Fruit fly (Drosophila melanogaster): Measurements from ENCODE around the gene CG6678.

Gene CG6678

dm6 chr3R:21859509-21859908 lies 27.3 kb upstream of the CG6678 start (continued):
- TF ChIP-seq CG10979 (tag; optimal IDR thresholded peaks at IDR 0.05) (peak; percentile 72), CG13296 (GFP tag; optimal IDR thresholded peaks at IDR 0.05) (no peak), CHES-1-like (GFP tag; optimal IDR thresholded peaks at IDR 0.05) (no peak), CG3407 (GFP tag; optimal IDR thresholded peaks at IDR 0.05) (peak; percentile 5), CG12769 (tag; optimal IDR thresholded peaks at IDR 0.05) (peak; percentile 14), corto (GFP tag; optimal IDR thresholded peaks at IDR 0.05) (peak; percentile 93), scrt (GFP tag; optimal IDR thresholded peaks at IDR 0.05) (no peak), CG1233 (GFP tag; optimal IDR thresholded peaks at IDR 0.05) (no peak), Stat92E (GFP tag; optimal IDR thresholded peaks at IDR 0.05) (peak in 1 of 3 experiments; percentile 46), Ets97D (GFP tag; optimal IDR thresholded peaks at IDR 0.05) (no peak), NC2α (GFP tag; optimal IDR thresholded peaks at IDR 0.05) (no peak), hkb (optimal IDR thresholded peaks at IDR 0.05) (no peak), hkb (GFP tag; IDR thresholded peaks at IDR 0.05) (peak; percentile 53; the same call in 1 of the 2 replicates), Side (GFP tag; optimal IDR thresholded peaks at IDR 0.05) (peak; percentile 21), CG33213 (GFP tag; optimal IDR thresholded peaks at IDR 0.05) (no peak), CG13123 (GFP tag; optimal IDR thresholded peaks at IDR 0.05) (no peak), kah (GFP tag; optimal IDR thresholded peaks at IDR 0.05) (no peak), CG8765 (GFP tag; IDR thresholded peaks at IDR 0.05) (no peak), sisA (GFP tag; IDR thresholded peaks at IDR 0.05) (peak; percentile 20; the same call in 1 of the 2 replicates), Dfd (GFP tag; optimal IDR thresholded peaks at IDR 0.05) (no peak), fd64A (GFP tag; optimal IDR thresholded peaks at IDR 0.05) (no peak), CG12744 (GFP tag; optimal IDR thresholded peaks at IDR 0.05) (no peak), MBD-R2 (GFP tag; IDR thresholded peaks at IDR 0.05) (no peak), CG17328 (GFP tag; IDR thresholded peaks at IDR 0.05) (peak; percentile 53; the same call in 1 of the 2 replicates), CG10543 (GFP tag; optimal IDR thresholded peaks at IDR 0.05) (no peak), CG32767 (GFP tag; IDR thresholded peaks at IDR 0.05) (0 out of 2 replicates have a peak, but pooled peaks have one; percentile 27), bsh (GFP tag; optimal IDR thresholded peaks at IDR 0.05) (peak; percentile 61 to 75), schlank (tag; optimal IDR thresholded peaks at IDR 0.05) (no peak), bbx (GFP tag; IDR thresholded peaks at IDR 0.05; ENCODE audit: partially characterized antibody) (no peak), CG7556 (GFP tag; optimal IDR thresholded peaks at IDR 0.05) (peak; percentile 30), bigmax (GFP tag; optimal IDR thresholded peaks at IDR 0.05) (no peak), CG12155 (GFP tag; optimal IDR thresholded peaks at IDR 0.05) (no peak), ttk (GFP tag; IDR thresholded peaks at IDR 0.05) (no peak), Mrtf (GFP tag; IDR thresholded peaks at IDR 0.05) (no peak), CG12942 (GFP tag; optimal IDR thresholded peaks at IDR 0.05) (peak; percentile 23), zen2 (GFP tag; IDR thresholded peaks at IDR 0.05; ENCODE audit: partially characterized antibody) (no peak), BEAF-32 (GFP tag; optimal IDR thresholded peaks at IDR 0.05) (no peak), Nf-YB (GFP tag; optimal IDR thresholded peaks at IDR 0.05) (peak; percentile 12), inv (GFP tag; IDR thresholded peaks at IDR 0.05; ENCODE audit: partially characterized antibody) (no peak), D19A (tag; optimal IDR thresholded peaks at IDR 0.05) (peak; percentile 44), br (optimal IDR thresholded peaks at IDR 0.05) (no peak), CG13287 (GFP tag; IDR thresholded peaks at IDR 0.05; ENCODE audit: partially characterized antibody) (no peak), CG17359 (tag; optimal IDR thresholded peaks at IDR 0.05) (peak; percentile 44), Pdp1 (GFP tag; optimal IDR thresholded peaks at IDR 0.05) (peak; percentile 12 to 34), slbo (GFP tag; IDR thresholded peaks at IDR 0.05) (no peak), cato (GFP tag; optimal IDR thresholded peaks at IDR 0.05; ENCODE audit: borderline replicate concordance) (no peak), CG1529 (GFP tag; optimal IDR thresholded peaks at IDR 0.05) (peak; percentile 40), CG7786 (GFP tag; optimal IDR thresholded peaks at IDR 0.05) (no peak), HHEX (GFP tag; optimal IDR thresholded peaks at IDR 0.05) (peak; percentile 8), CG3726 (GFP tag; IDR thresholded peaks at IDR 0.05) (no peak), CG14441 (GFP tag; IDR thresholded peaks at IDR 0.05) (no peak)
